Fruit fly (Drosophila melanogaster): ENCODE results near the gene CG7423.

- TF ChIP-seq D1 (tag; optimal IDR thresholded peaks at IDR 0.05) = no peak
- TF ChIP-seq CG34367 (tag; optimal IDR thresholded peaks at IDR 0.05) = no peak
- no peak for TF ChIP-seq fd96Ca (GFP tag; IDR thresholded peaks at IDR 0.05)
Measured at dm6 chrX:19072969-19073368, 10.1 kb downstream of the CG7423 start.

Data from whole organism, pupa.